Worm (Caenorhabditis elegans): ENCODE measurements around the gene droe-8.

DNA sequence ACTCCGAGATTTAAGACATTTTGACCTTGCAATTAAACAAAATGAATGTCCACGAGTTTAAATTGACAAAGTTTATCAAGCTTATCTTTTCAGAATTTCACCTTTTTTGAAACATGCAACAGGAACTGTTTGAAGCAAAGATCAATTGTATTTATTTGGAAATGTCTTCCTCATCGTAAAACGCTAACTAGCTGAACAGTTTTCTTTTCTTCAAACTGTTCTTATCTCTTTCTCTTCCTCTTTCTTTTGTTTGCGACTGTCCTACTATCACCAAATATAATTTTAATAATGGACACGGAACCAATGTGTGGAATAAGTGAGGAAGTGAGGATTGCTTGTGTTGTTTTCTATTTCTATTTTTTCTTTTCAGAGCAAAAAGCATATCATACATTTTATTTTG lies 6.6 kb downstream of the droe-8 start, which contains the start of gene ZC196.4:
- no peak for TF ChIP-seq ztf-23 (GFP tag; IDR thresholded peaks at IDR 0.05)
- no peak for TF ChIP-seq ref-1 (GFP tag; conservative IDR thresholded peaks at IDR 0.05)
- TF ChIP-seq ztf-29 (GFP tag; IDR thresholded peaks at IDR 0.05) = no peak
- TF ChIP-seq flt-1 (GFP tag; IDR thresholded peaks at IDR 0.05) = no peak
